ENCODE assay signal across 4 worm cellular contexts in genomic region chrII:14492592-14493196, ce11.
A peak's percentile ranks its signal among the peaks of the same experiment; 100 is the strongest.
TF ChIP-seq lines count a peak whose summit lies in the region.

No protein-coding gene starts in this region.

TF ChIP-seq in whole organism, L2 larva, 48 proteins besides CTCF, POLR2A, EP300 and RAD21:
- TF ChIP-seq elt-3 (tag; optimal IDR thresholded peaks at IDR 0.05; lab: Kevin White, UChicago), result no peak
- TF ChIP-seq ama-1 (optimal IDR thresholded peaks at IDR 0.05; lab: Kevin White, UChicago), result peak; percentile 59

TF ChIP-seq in whole organism, L3 larva, 47 proteins besides CTCF, POLR2A, EP300 and RAD21:
- TF ChIP-seq pha-4 (tag; optimal IDR thresholded peaks at IDR 0.05; lab: Kevin White, UChicago) (no peak), ama-1 (optimal IDR thresholded peaks at IDR 0.05; lab: Kevin White, UChicago) (peak; percentile 85)

TF ChIP-seq in whole organism, L4 larva, 104 proteins besides CTCF, POLR2A, EP300 and RAD21:
- TF ChIP-seq mep-1 (tag; optimal IDR thresholded peaks at IDR 0.05; lab: Kevin White, UChicago), result peak; percentile 13
- TF ChIP-seq zfp-3 (GFP tag; conservative IDR thresholded peaks at IDR 0.05; lab: Robert Waterston, UW), result 0 out of 2 replicates have a peak, but pooled peaks have one; percentile 9
- no peak for TF ChIP-seq gei-8 (GFP tag; optimal IDR thresholded peaks at IDR 0.05; lab: Kevin White, UChicago)

TF ChIP-seq in whole organism, young adult, 124 proteins besides CTCF, POLR2A, EP300 and RAD21:
- TF ChIP-seq bed-2 (GFP tag; IDR thresholded peaks at IDR 0.05; lab: Robert Waterston, UW) (no peak), ekl-4 (GFP tag; IDR thresholded peaks at IDR 0.05; lab: Robert Waterston, UW) (no peak), ztf-28 (GFP tag; IDR thresholded peaks at IDR 0.05; lab: Robert Waterston, UW) (no peak), T07F8.4 (tag; optimal IDR thresholded peaks at IDR 0.05; lab: Kevin White, UChicago) (no peak), athp-1 (tag; optimal IDR thresholded peaks at IDR 0.05; lab: Kevin White, UChicago) (no peak), lin-26 (GFP tag; IDR thresholded peaks at IDR 0.05; lab: Robert Waterston, UW) (0 out of 2 replicates have a peak, but pooled peaks have one; percentile 4), F39B2.1 (GFP tag; IDR thresholded peaks at IDR 0.05; lab: Robert Waterston, UW) (no peak), lin-35 (GFP tag; optimal IDR thresholded peaks at IDR 0.05; lab: Kevin White, UChicago) (peak in 1 of 3 experiments; percentile 15), ztf-22 (GFP tag; optimal IDR thresholded peaks at IDR 0.05; lab: Kevin White, UChicago) (no peak), egl-18 (GFP tag; IDR thresholded peaks at IDR 0.05; lab: Robert Waterston, UW) (no peak), B0019.2 (GFP tag; conservative IDR thresholded peaks at IDR 0.05; lab: Robert Waterston, UW) (no peak), ceh-40 (GFP tag; IDR thresholded peaks at IDR 0.05; lab: Robert Waterston, UW) (no peak), D2030.7 (GFP tag; IDR thresholded peaks at IDR 0.05; lab: Robert Waterston, UW) (no peak), F57C9.4 (tag; optimal IDR thresholded peaks at IDR 0.05; lab: Kevin White, UChicago) (no peak), snpc-1.1 (tag; optimal IDR thresholded peaks at IDR 0.05; lab: Kevin White, UChicago; ENCODE audit: insufficient read depth) (no peak), ztf-6 (GFP tag; IDR thresholded peaks at IDR 0.05; lab: Robert Waterston, UW) (no peak), pha-4 (tag; optimal IDR thresholded peaks at IDR 0.05; lab: Kevin White, UChicago) (no peak), ama-1 (optimal IDR thresholded peaks at IDR 0.05; lab: Kevin White, UChicago) (peak; percentile 69), ama-1 (GFP tag; optimal IDR thresholded peaks at IDR 0.05; lab: Kevin White, UChicago) (no peak), xnd-1 (tag; optimal IDR thresholded peaks at IDR 0.05; lab: Kevin White, UChicago) (no peak)
